Worm (Caenorhabditis elegans): ENCODE results near the gene C46H3.1.

DNA sequence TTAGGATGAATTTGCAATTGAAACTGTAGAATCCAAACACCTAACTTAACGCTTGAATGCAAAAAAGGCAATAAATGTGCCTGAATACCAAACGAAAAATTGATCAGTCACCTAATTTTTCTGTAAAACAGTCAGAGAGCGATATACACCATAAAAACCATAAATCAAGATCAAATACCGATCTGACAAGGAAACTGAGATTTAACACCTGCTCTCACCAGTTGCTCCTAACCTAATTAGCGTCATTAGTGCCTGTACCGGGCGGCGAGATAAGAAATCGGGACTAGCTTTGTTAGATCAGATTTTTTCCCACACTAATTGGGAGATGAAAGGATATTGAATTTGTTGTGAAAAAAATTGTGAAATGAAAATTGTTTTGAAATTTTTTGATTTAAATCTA is 13.9 kb downstream of the C46H3.1 start:
- TF ChIP-seq unc-39 (tag; optimal IDR thresholded peaks at IDR 0.05): no peak
- no peak for TF ChIP-seq nhr-28 (tag; optimal IDR thresholded peaks at IDR 0.05)
